Worm (Caenorhabditis elegans) whole organism, L1 larva: ENCODE results near the gene K09C4.9.

ENCODE experiments used
- egl-27 ChIP-seq, 2 experiments: fragments of 150-350 bp in 1 of 2; sonication (generic microtip); optimal IDR thresholded peaks; 3 replicates each; lab custom pipeline; 2017 to 2018; ENCODE audit warnings: missing biosample characterization in 2 of 2, missing genetic modification characterization in 2 of 2, missing genetic modification reagents in 2 of 2
- nhr-12 ChIP-seq: sonication (generic microtip); optimal IDR thresholded peaks from 2 replicates; lab custom pipeline; 2017; ENCODE audit warnings: missing biosample characterization, missing genetic modification characterization
- pqm-1 ChIP-seq: sonication (generic microtip); optimal IDR thresholded peaks from 3 replicates; lab custom pipeline; 2017; ENCODE audit warnings: missing biosample characterization, missing genetic modification characterization
- unc-86 ChIP-seq: sonication (generic microtip); optimal IDR thresholded peaks from 2 replicates; lab custom pipeline; 2016; ENCODE audit warnings: missing genetic modification characterization, missing compliant biosample characterization

DNA sequence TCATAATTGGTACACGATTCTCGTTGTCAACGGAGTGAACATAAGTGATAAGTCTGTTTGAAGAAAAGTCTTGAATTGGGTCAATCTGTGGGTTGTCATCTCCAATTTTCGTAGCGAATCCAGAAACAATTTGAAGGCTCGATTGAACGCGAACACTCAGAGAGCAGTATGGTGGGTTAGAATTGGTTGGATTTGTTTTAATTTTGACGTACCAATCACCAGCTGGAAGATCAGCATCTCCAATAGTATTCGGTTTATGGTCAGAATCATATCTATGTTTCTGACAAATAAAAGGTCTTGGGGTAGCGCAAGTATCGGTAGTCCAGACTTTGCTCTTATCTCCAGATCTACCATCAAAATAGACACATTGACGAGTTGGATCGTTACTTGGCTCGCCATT, 41.0 kb downstream of the K09C4.9 start:
- TF ChIP-seq egl-27 (tag; optimal IDR thresholded peaks at IDR 0.05; lab: Kevin White, UChicago) (no peak), pqm-1 (no peak), unc-86 (tag; lab: Kevin White, UChicago) (no peak), nhr-12 (no peak)
